Worm (Caenorhabditis elegans) whole organism, young adult: ENCODE data around the gene W01A11.7.

Experiments
- B0035.1 ChIP-seq: sonication (generic microtip); optimal IDR thresholded peaks from 2 replicates; lab custom pipeline; 2016; ENCODE audit warnings: missing genetic modification characterization, mild to moderate bottlenecking, missing compliant biosample characterization, missing genotype, missing genetic modification reagents
- F10E7.11 ChIP-seq: sonication (generic microtip); optimal IDR thresholded peaks from 2 replicates; lab custom pipeline; 2017; ENCODE audit warnings: mild to moderate bottlenecking, missing genetic modification characterization, moderate library complexity, missing compliant biosample characterization
- F22D6.2 ChIP-seq: sonication (generic microtip); optimal IDR thresholded peaks from 2 replicates; lab custom pipeline; 2016; ENCODE audit warnings: mild to moderate bottlenecking, missing genetic modification characterization, missing compliant biosample characterization
- F37B4.10 ChIP-seq: fragments of 200-800 bp; sonication (Bioruptor generic); IDR thresholded peaks from 2 replicates; pipeline ENCODE4 v1.3.6; 2022; ENCODE audit warnings: missing genetic modification characterization, missing compliant biosample characterization
- F49E8.2 ChIP-seq: sonication (generic microtip); optimal IDR thresholded peaks from 3 replicates; lab custom pipeline; 2017; ENCODE audit warnings: missing genetic modification characterization, mild to moderate bottlenecking, missing compliant biosample characterization, antibody characterized with exemption, moderate library complexity; ENCODE audit not compliant: insufficient read depth
- F52B5.7 ChIP-seq: sonication (generic microtip); optimal IDR thresholded peaks from 2 replicates; lab custom pipeline; 2016; ENCODE audit warnings: mild to moderate bottlenecking, missing genetic modification characterization, missing compliant biosample characterization
- F55B11.4 ChIP-seq: sonication (generic microtip); optimal IDR thresholded peaks from 2 replicates; lab custom pipeline; 2016; ENCODE audit warnings: missing compliant biosample characterization, missing genetic modification characterization, borderline replicate concordance; ENCODE audit not compliant: insufficient read depth
- F57A8.1 ChIP-seq: fragments of 200-800 bp; sonication (Bioruptor generic); optimal IDR thresholded peaks from 2 replicates; lab custom pipeline; 2018; ENCODE audit warnings: mild to moderate bottlenecking, missing genetic modification characterization, moderate library complexity, missing compliant biosample characterization
- K12H6.12 ChIP-seq: fragments of 200-800 bp; sonication (Bioruptor generic); optimal IDR thresholded peaks from 2 replicates; lab custom pipeline; 2018; ENCODE audit warnings: mild to moderate bottlenecking, missing genetic modification characterization, missing compliant biosample characterization
- Y53F4B.3 ChIP-seq: fragments of 200-800 bp; sonication (Bioruptor generic); IDR thresholded peaks from 2 replicates; pipeline ENCODE4 v1.3.6; 2022; ENCODE audit warnings: missing genetic modification reagents, missing genetic modification characterization, missing compliant biosample characterization
- Y56A3A.18 ChIP-seq: fragments of 200-800 bp; sonication (Bioruptor generic); IDR thresholded peaks from 2 replicates; pipeline ENCODE4 v1.3.6; 2022; ENCODE audit warnings: missing genetic modification reagents, missing genetic modification characterization, missing compliant biosample characterization
- Y67H2A.10 ChIP-seq: fragments of 200-800 bp; sonication (Bioruptor generic); conservative IDR thresholded peaks from 2 replicates; pipeline ENCODE4 v1.3.6; 2022; ENCODE audit warnings: missing genetic modification reagents, missing genetic modification characterization, missing compliant biosample characterization
- akir-1 ChIP-seq: fragments of 200-800 bp; sonication (Bioruptor generic); optimal IDR thresholded peaks from 2 replicates; lab custom pipeline; 2018; ENCODE audit warnings: mild to moderate bottlenecking, missing genetic modification characterization, moderate library complexity, missing compliant biosample characterization
- aptf-2 ChIP-seq: fragments of 200-800 bp; sonication (Bioruptor generic); conservative IDR thresholded peaks from 2 replicates; pipeline ENCODE4 v1.3.6; 2022; ENCODE audit warnings: missing genetic modification reagents, missing genetic modification characterization, missing compliant biosample characterization
- atf-7 ChIP-seq: sonication (generic microtip); optimal IDR thresholded peaks from 2 replicates; lab custom pipeline; 2017; ENCODE audit warnings: mild to moderate bottlenecking, missing genetic modification characterization, missing compliant biosample characterization
- attf-6 ChIP-seq: fragments of 200-800 bp; sonication (Bioruptor generic); IDR thresholded peaks from 2 replicates; pipeline ENCODE4 v1.3.6; 2022; ENCODE audit warnings: missing genetic modification reagents, missing genetic modification characterization, missing compliant biosample characterization
- bed-1 ChIP-seq: fragments of 200-800 bp; sonication (Bioruptor generic); IDR thresholded peaks from 2 replicates; pipeline ENCODE4 v1.3.6; 2022; ENCODE audit warnings: missing genetic modification reagents, missing genetic modification characterization, missing compliant biosample characterization
- bed-2 ChIP-seq: fragments of 200-800 bp; sonication (Bioruptor generic); IDR thresholded peaks from 2 replicates; pipeline ENCODE4 v1.3.6; 2022; ENCODE audit warnings: missing genetic modification reagents, missing genetic modification characterization, missing compliant biosample characterization
- chd-7 ChIP-seq: sonication (generic microtip); optimal IDR thresholded peaks from 2 replicates; lab custom pipeline; 2016; ENCODE audit warnings: mild to moderate bottlenecking, missing genetic modification characterization, moderate library complexity, missing compliant biosample characterization
- dox-1 ChIP-seq: fragments of 200-800 bp; sonication (Bioruptor generic); IDR thresholded peaks from 2 replicates; pipeline ENCODE4 v1.3.6; 2022; ENCODE audit warnings: missing genetic modification reagents, missing genetic modification characterization, missing compliant biosample characterization
- efl-1 ChIP-seq: fragments of 150-350 bp; optimal IDR thresholded peaks from 2 replicates; lab custom pipeline; 2014; ENCODE audit warnings: missing biosample characterization, missing genetic modification reagents, missing genetic modification characterization
- egl-18 ChIP-seq: fragments of 200-800 bp; sonication (Bioruptor generic); IDR thresholded peaks from 2 replicates; pipeline ENCODE4 v1.3.6; 2022; ENCODE audit warnings: missing genetic modification reagents, missing genetic modification characterization, missing compliant biosample characterization
- egl-44 ChIP-seq: fragments of 200-800 bp; sonication (Bioruptor generic); IDR thresholded peaks from 2 replicates; pipeline ENCODE4 v1.3.6; 2022; ENCODE audit warnings: missing genetic modification reagents, missing genetic modification characterization, missing compliant biosample characterization
- egrh-3 ChIP-seq: fragments of 200-800 bp; sonication (Bioruptor generic); IDR thresholded peaks from 2 replicates; pipeline ENCODE4 v1.3.6; 2022; ENCODE audit warnings: missing genetic modification reagents, missing genetic modification characterization, missing compliant biosample characterization
- gei-17 ChIP-seq: fragments of 200-800 bp; sonication (Bioruptor generic); optimal IDR thresholded peaks from 2 replicates; lab custom pipeline; 2018; ENCODE audit warnings: mild to moderate bottlenecking, missing genetic modification characterization, missing compliant biosample characterization
- let-526 ChIP-seq: fragments of 200-800 bp; sonication (Bioruptor generic); IDR thresholded peaks from 2 replicates; pipeline ENCODE4 v1.3.6; 2022; ENCODE audit warnings: missing genetic modification reagents, missing genetic modification characterization, missing compliant biosample characterization
- let-607 ChIP-seq, 2 experiments: fragments of 200-800 bp in 1 of 2; sonication (Bioruptor generic) in 1 of 2; sonication (generic microtip) in 1 of 2; optimal IDR thresholded peaks; 2 replicates each; lab custom pipeline; 2016 to 2018; ENCODE audit warnings: mild to moderate bottlenecking in 2 of 2, missing compliant biosample characterization in 2 of 2, missing genetic modification characterization in 2 of 2, moderate library complexity in 2 of 2, missing genotype in 1 of 2
- lin-35 ChIP-seq, 3 experiments: fragments of 150-350 bp in 2 of 3; sonication (generic microtip) in 1 of 3; optimal IDR thresholded peaks; 2 replicates each; lab custom pipeline; 2014 to 2018; ENCODE audit warnings: missing biosample characterization in 3 of 3, missing genetic modification characterization in 3 of 3, missing genetic modification reagents in 3 of 3
- mes-4 ChIP-seq: sonication (generic microtip); optimal IDR thresholded peaks from 2 replicates; lab custom pipeline; 2016; ENCODE audit warnings: missing genotype, missing genetic modification characterization, missing compliant biosample characterization
- nfya-1 ChIP-seq: sonication (generic microtip); optimal IDR thresholded peaks from 2 replicates; lab custom pipeline; 2017; ENCODE audit warnings: antibody characterized with exemption, missing compliant biosample characterization, missing genetic modification characterization, borderline replicate concordance; ENCODE audit not compliant: insufficient read depth
- nhr-120 ChIP-seq: fragments of 200-800 bp; sonication (Bioruptor generic); IDR thresholded peaks from 2 replicates; pipeline ENCODE4 v1.3.6; 2022; ENCODE audit warnings: missing genetic modification characterization, missing compliant biosample characterization
- nhr-27 ChIP-seq: fragments of 200-800 bp; sonication (Bioruptor generic); optimal IDR thresholded peaks from 2 replicates; lab custom pipeline; 2018; ENCODE audit warnings: mild to moderate bottlenecking, missing genetic modification characterization, moderate library complexity, missing compliant biosample characterization
- nhr-90 ChIP-seq: sonication (generic microtip); optimal IDR thresholded peaks from 2 replicates; lab custom pipeline; 2016; ENCODE audit warnings: missing genotype, mild to moderate bottlenecking, missing genetic modification characterization, missing compliant biosample characterization
- pha-4 ChIP-seq: fragments of 150-350 bp; sonication (generic microtip); optimal IDR thresholded peaks from 2 replicates; lab custom pipeline; 2014; ENCODE audit warnings: missing biosample characterization, missing genetic modification reagents, missing genetic modification characterization
- repo-1 ChIP-seq: sonication (generic microtip); optimal IDR thresholded peaks from 2 replicates; lab custom pipeline; 2017; ENCODE audit warnings: mild to moderate bottlenecking, missing genetic modification characterization, missing compliant biosample characterization
- rpc-1 ChIP-seq, 2 experiments: fragments of 150-350 bp in 1 of 2; sonication (generic microtip) in 1 of 2; optimal IDR thresholded peaks; 2 replicates each; lab custom pipeline; 2014 to 2018; ENCODE audit warnings: missing biosample characterization in 1 of 2, missing genetic modification characterization in 1 of 2, missing genetic modification reagents in 1 of 2, missing genotype in 1 of 2
- sea-2 ChIP-seq: fragments of 200-800 bp; sonication (Bioruptor generic); IDR thresholded peaks from 2 replicates; pipeline ENCODE4 v1.3.6; 2022; ENCODE audit warnings: missing genetic modification characterization, missing compliant biosample characterization
- snpc-1.1 ChIP-seq: sonication (generic microtip); optimal IDR thresholded peaks from 2 replicates; lab custom pipeline; 2017; ENCODE audit warnings: missing genetic modification characterization, mild to moderate bottlenecking, missing compliant biosample characterization, antibody characterized with exemption, moderate library complexity, missing genotype, missing genetic modification reagents; ENCODE audit not compliant: insufficient read depth
- snpc-1.3 ChIP-seq: sonication (generic microtip); optimal IDR thresholded peaks from 2 replicates; lab custom pipeline; 2017; ENCODE audit warnings: missing genetic modification characterization, mild to moderate bottlenecking, missing compliant biosample characterization, antibody characterized with exemption, moderate library complexity, missing genotype, missing genetic modification reagents; ENCODE audit not compliant: insufficient read depth
- snpc-3.4 ChIP-seq: sonication (generic microtip); optimal IDR thresholded peaks from 2 replicates; lab custom pipeline; 2017; ENCODE audit warnings: missing genetic modification characterization, mild to moderate bottlenecking, missing compliant biosample characterization, antibody characterized with exemption, moderate library complexity, missing genotype, missing genetic modification reagents
- sptf-2 ChIP-seq: fragments of 200-800 bp; sonication (Bioruptor generic); optimal IDR thresholded peaks from 2 replicates; lab custom pipeline; 2018; ENCODE audit warnings: mild to moderate bottlenecking, missing genetic modification characterization, missing compliant biosample characterization
- tbx-9 ChIP-seq: sonication (generic microtip); optimal IDR thresholded peaks from 2 replicates; lab custom pipeline; 2016; ENCODE audit warnings: borderline replicate concordance, missing genetic modification characterization, inconsistent platforms, missing compliant biosample characterization
- tlf-1 ChIP-seq: fragments of 200-800 bp; sonication (Bioruptor generic); optimal IDR thresholded peaks from 2 replicates; lab custom pipeline; 2018; ENCODE audit warnings: mild to moderate bottlenecking, missing genetic modification characterization, missing compliant biosample characterization
- xnd-1 ChIP-seq: sonication (generic microtip); optimal IDR thresholded peaks from 2 replicates; lab custom pipeline; 2016; ENCODE audit warnings: missing genotype, missing genetic modification reagents, missing genetic modification characterization, missing compliant biosample characterization
- zfh-2 ChIP-seq: fragments of 200-800 bp; sonication (Bioruptor generic); conservative IDR thresholded peaks from 2 replicates; pipeline ENCODE4 v1.3.6; 2022; ENCODE audit warnings: missing genetic modification reagents, missing genetic modification characterization, missing compliant biosample characterization
- zim-3 ChIP-seq: sonication (generic microtip); optimal IDR thresholded peaks from 2 replicates; lab custom pipeline; 2017; ENCODE audit warnings: mild to moderate bottlenecking, missing genetic modification characterization, moderate library complexity, missing compliant biosample characterization
- ztf-28 ChIP-seq: fragments of 200-800 bp; sonication (Bioruptor generic); IDR thresholded peaks from 2 replicates; pipeline ENCODE4 v1.3.6; 2022; ENCODE audit warnings: missing genetic modification reagents, missing genetic modification characterization, missing compliant biosample characterization
- ztf-6 ChIP-seq: fragments of 200-800 bp; sonication (Bioruptor generic); IDR thresholded peaks from 2 replicates; pipeline ENCODE4 v1.3.6; 2022; ENCODE audit warnings: missing genetic modification reagents, missing genetic modification characterization, missing compliant biosample characterization

The W01A11.7 gene

DNA sequence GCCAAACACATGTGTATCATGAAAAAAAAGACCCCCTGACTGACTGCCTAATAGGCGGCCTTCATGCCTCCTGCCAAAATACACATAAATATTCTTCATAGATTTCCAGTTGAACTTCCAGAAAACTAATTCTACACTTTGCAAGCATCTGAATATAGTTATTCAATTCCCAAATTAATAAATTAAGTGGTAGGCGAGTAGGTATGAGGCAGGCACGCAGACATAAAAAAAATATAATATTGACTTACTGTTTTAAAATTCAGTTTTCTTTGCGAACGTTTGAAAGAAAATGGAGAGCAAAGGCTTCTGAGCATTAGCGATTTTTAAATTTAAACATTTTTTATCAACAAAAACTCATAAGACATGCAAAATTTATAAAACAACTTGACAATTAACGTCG, 17.3 kb downstream of the W01A11.7 start (continued):
- TF ChIP-seq xnd-1 (no peak), K12H6.12 (no peak), tbx-9 (no peak), bed-1 (GFP tag; lab: Robert Waterston, UW) (no peak), snpc-1.1 (tag; lab: Kevin White, UChicago) (no peak), egrh-3 (GFP tag; lab: Robert Waterston, UW) (no peak), repo-1 (tag; lab: Kevin White, UChicago) (no peak), Y53F4B.3 (GFP tag; lab: Robert Waterston, UW) (no peak), zim-3 (tag; lab: Kevin White, UChicago) (no peak), ztf-28 (GFP tag; lab: Robert Waterston, UW) (no peak), aptf-2 (GFP tag; lab: Robert Waterston, UW) (no peak), efl-1 (no peak), mes-4 (tag; lab: Kevin White, UChicago) (no peak), egl-18 (GFP tag; lab: Robert Waterston, UW) (no peak), Y67H2A.10 (no peak), B0035.1 (no peak), nhr-90 (tag; lab: Kevin White, UChicago) (peak; percentile 26), pha-4 (tag; lab: Kevin White, UChicago) (no peak), snpc-1.3 (tag; lab: Kevin White, UChicago) (no peak), F10E7.11 (tag; lab: Kevin White, UChicago) (no peak), gei-17 (GFP tag; lab: Kevin White, UChicago) (no peak), ztf-6 (GFP tag; lab: Robert Waterston, UW) (no peak), snpc-3.4 (no peak), sea-2 (GFP tag; lab: Robert Waterston, UW) (no peak), nhr-120 (GFP tag; lab: Robert Waterston, UW) (no peak), F49E8.2 (tag; lab: Kevin White, UChicago) (no peak), atf-7 (tag; lab: Kevin White, UChicago) (peak; percentile 10), F22D6.2 (tag; lab: Kevin White, UChicago) (no peak), let-526 (GFP tag; lab: Robert Waterston, UW) (no peak), sptf-2 (no peak), egl-44 (GFP tag; lab: Robert Waterston, UW) (0 out of 2 replicates have a peak, but pooled peaks have one; percentile 24), zfh-2 (no peak), bed-2 (GFP tag; lab: Robert Waterston, UW) (no peak), rpc-1 (optimal IDR thresholded peaks at IDR 0.05; lab: Kevin White, UChicago) (no peak), rpc-1 (tag; optimal IDR thresholded peaks at IDR 0.05; lab: Kevin White, UChicago) (no peak), let-607 (tag; optimal IDR thresholded peaks at IDR 0.05; lab: Kevin White, UChicago) (peak in 1 of 2 experiments; percentile 48), F57A8.1 (no peak), akir-1 (GFP tag; lab: Kevin White, UChicago) (no peak), F55B11.4 (no peak), F52B5.7 (tag; lab: Kevin White, UChicago) (no peak), dox-1 (peak; percentile 22; the same call in 1 of the 2 replicates), lin-35 (GFP tag; optimal IDR thresholded peaks at IDR 0.05; lab: Kevin White, UChicago) (no peak), F37B4.10 (GFP tag; lab: Robert Waterston, UW) (no peak), nfya-1 (tag; lab: Kevin White, UChicago) (no peak), tlf-1 (no peak), Y56A3A.18 (GFP tag; lab: Robert Waterston, UW) (0 out of 2 replicates have a peak, but pooled peaks have one; percentile 7), nhr-27 (tag; lab: Kevin White, UChicago) (no peak), chd-7 (tag; lab: Kevin White, UChicago) (no peak), attf-6 (GFP tag; lab: Robert Waterston, UW) (no peak)
